Fruit fly (Drosophila melanogaster) S2 (cell line): ENCODE measurements around the gene CG6901.

Source experiments
- CG8478 ChIP-seq: fragments of >200 bp; optimal IDR thresholded peaks from 2 replicates; lab custom pipeline; 2018
- CTCF ChIP-seq, 2 experiments: fragments of >200 bp; optimal IDR thresholded peaks; 2 replicates each; lab custom pipeline; 2018

DNA sequence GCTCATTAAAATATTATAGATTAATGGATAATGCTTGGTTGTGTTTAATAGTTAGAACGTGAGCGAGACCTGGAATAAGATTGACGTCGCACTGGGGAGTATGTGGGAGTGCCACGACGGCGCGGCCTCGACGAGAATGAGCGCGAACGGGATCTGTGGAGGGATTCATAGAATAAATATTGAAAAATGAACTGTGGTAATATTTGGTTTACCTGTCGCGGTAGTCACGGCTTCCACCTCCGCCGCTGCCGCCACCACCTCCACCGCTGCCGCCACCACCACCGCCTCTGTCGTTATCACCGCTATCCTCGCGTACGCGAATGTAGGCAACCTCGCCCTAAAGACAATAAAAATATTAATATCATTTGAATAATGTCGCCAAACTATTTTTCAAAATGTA, 17.4 kb downstream of the CG6901 start:
- TF ChIP-seq CTCF (optimal IDR thresholded peaks at IDR 0.05; lab: Kevin White, UChicago) (no peak), CG8478 (no peak)
